Worm (Caenorhabditis elegans): Measurements from ENCODE around the gene cpg-23.

cpg-23 gene

DNA sequence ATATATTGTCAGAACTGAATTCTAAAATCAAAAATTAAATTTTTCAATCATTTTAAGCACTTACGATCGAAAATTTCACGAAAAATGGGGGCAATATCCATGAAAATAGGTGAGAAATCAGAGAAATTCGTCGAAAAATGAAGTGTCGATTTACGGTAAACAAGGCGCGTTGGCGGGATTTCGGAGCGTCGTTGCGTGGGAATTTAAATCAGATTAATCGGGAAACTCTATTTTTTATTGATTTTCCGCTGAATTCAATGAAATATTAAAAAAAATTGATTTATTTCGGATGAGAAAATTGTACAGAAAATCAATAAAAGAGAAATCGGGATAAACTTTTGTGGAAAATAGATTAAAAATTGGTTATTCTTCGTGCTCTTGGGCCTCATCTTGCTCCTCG lies 21.3 kb upstream of the cpg-23 start, which contains the start of gene Y39B6A.13 (continued):
- TF ChIP-seq snu-23 (GFP tag; optimal IDR thresholded peaks at IDR 0.05) (peak; percentile 64), hpl-2 (GFP tag; optimal IDR thresholded peaks at IDR 0.05) (no peak), unc-30 (tag; optimal IDR thresholded peaks at IDR 0.05) (no peak), efl-1 (optimal IDR thresholded peaks at IDR 0.05) (peak; percentile 41 to 89), efl-1 (GFP tag; optimal IDR thresholded peaks at IDR 0.05 in 1 of 2) (peak; percentile 89 to 99), ceh-82 (tag; optimal IDR thresholded peaks at IDR 0.05) (peak in 2 of 3 experiments; percentile 23 to 39), mep-1 (tag; optimal IDR thresholded peaks at IDR 0.05) (peak; percentile 9), nhr-19 (GFP tag; conservative IDR thresholded peaks at IDR 0.05) (peak; percentile 48; the same call in 1 of the 2 replicates), mdl-1 (tag; optimal IDR thresholded peaks at IDR 0.05) (no peak), jun-1 (tag; optimal IDR thresholded peaks at IDR 0.05) (no peak), irx-1 (tag; optimal IDR thresholded peaks at IDR 0.05) (no peak), aha-1 (tag; optimal IDR thresholded peaks at IDR 0.05) (no peak), nhr-12 (tag; optimal IDR thresholded peaks at IDR 0.05) (no peak), nhr-28 (tag; optimal IDR thresholded peaks at IDR 0.05) (no peak), ceh-63 (GFP tag; optimal IDR thresholded peaks at IDR 0.05) (no peak), nhr-237 (tag; optimal IDR thresholded peaks at IDR 0.05) (no peak), fkh-8 (tag; optimal IDR thresholded peaks at IDR 0.05) (peak; percentile 27), grh-1 (GFP tag; IDR thresholded peaks at IDR 0.05) (no peak), egl-27 (tag; optimal IDR thresholded peaks at IDR 0.05) (no peak), nhr-90 (tag; optimal IDR thresholded peaks at IDR 0.05; ENCODE audit: poor library complexity) (no peak), elt-3 (tag; optimal IDR thresholded peaks at IDR 0.05) (peak in 1 of 6 experiments; percentile 7), skn-1 (tag; optimal IDR thresholded peaks at IDR 0.05) (peak; percentile 39), xbp-1 (tag; optimal IDR thresholded peaks at IDR 0.05) (peak; percentile 42), C34B4.2 (tag; optimal IDR thresholded peaks at IDR 0.05) (no peak), nhr-76 (tag; optimal IDR thresholded peaks at IDR 0.05) (no peak), isw-1 (GFP tag; IDR thresholded peaks at IDR 0.05) (peak; percentile 20; the same call in 1 of the 2 replicates), C04F5.9 (tag; optimal IDR thresholded peaks at IDR 0.05) (no peak), ceh-8 (GFP tag; optimal IDR thresholded peaks at IDR 0.05) (no peak), unc-130 (tag; optimal IDR thresholded peaks at IDR 0.05) (no peak), fos-1 (tag; optimal IDR thresholded peaks at IDR 0.05) (no peak), ets-5 (GFP tag; IDR thresholded peaks at IDR 0.05) (no peak), tbx-2 (tag; optimal IDR thresholded peaks at IDR 0.05) (peak; percentile 40), zag-1 (tag; optimal IDR thresholded peaks at IDR 0.05) (no peak), nhr-20 (tag; optimal IDR thresholded peaks at IDR 0.05) (peak; percentile 13), nhr-47 (tag; optimal IDR thresholded peaks at IDR 0.05) (peak; percentile 64)

DNA sequence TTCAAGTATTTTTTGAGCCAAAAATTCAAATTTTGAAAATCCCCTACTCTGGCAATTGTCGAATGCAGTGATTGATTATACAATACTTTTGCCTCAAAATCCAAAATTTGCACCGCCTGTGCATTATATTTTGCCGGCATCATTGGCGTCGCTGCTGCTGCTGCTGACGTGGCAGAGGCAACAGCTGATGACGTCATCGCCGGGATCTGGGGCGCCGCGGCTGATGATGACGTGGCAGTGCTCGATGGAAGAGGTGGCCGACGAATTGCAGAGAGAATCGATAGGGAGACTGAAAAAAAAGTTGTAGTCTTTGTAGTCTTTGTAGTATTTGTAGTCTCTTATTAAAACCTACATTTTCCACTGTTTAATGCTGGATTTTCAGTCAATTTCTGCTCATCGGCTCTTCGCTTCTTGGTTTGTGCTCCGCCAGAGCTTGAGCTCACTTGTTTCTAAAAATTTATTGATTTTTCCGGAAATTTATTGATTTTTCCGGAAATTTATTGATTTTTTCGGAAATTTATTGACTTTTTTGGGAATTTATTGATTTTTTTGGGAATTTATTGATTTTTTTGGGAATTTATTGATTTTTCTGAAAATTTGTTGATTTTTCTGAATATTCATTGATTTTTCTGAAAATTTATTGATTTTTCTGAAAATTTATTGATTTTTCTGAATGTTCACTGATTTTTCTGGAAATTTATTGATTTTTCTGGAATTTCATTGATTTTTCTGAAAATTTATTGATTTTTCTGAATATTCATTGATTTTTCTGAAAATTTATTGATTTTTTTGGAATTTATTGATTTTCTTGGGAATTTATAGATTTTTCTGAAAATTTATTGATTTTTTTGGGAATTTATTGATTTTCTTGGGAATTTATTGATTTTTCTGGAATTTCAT lies 19.6 kb upstream of the cpg-23 start:
- no peak for TF ChIP-seq nhr-77 (tag; optimal IDR thresholded peaks at IDR 0.05)

DNA sequence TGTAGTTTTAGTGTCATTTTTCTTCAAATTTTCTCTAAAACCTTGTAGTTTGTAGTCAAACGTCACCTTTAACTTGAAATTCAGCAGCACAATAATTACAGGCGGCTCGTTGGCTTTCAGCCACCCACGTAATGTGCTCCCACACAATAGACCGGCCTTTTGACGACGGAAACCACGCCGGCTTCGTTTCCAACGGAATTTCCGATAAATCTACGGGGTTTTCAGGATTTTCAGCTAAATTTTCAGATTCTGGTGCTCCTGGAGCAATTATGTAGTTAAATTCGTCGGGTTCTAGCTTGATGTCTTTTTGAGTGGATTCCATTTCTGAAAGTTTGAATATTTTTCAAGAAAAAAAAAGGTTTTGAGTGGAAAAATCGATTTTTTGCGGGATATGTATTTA lies 16.0 kb upstream of the cpg-23 start, which contains the start of gene bed-1:
TSS of gene bed-1 (minus strand) at position 337 of the 400 bp plus-strand sequence.
- TF ChIP-seq efl-1 (optimal IDR thresholded peaks at IDR 0.05), result no peak
- peak in 1 of 2 experiments; percentile 89 for TF ChIP-seq efl-1 (GFP tag; optimal IDR thresholded peaks at IDR 0.05 in 1 of 2)
- no peak for TF ChIP-seq tlp-1 (tag; optimal IDR thresholded peaks at IDR 0.05)
- no peak for TF ChIP-seq zip-4 (GFP tag; optimal IDR thresholded peaks at IDR 0.05)

Data from whole organism, L1 larva.